Fruit fly (Drosophila melanogaster): ENCODE data around the gene RluA-2.

RluA-2 gene

dm6 chr2L:10474268-10474678 lies 2.6 kb upstream of the RluA-2 start, which contains the start of gene RluA-1 (continued):
- no peak; the same call in none of the 3 replicates for TF ChIP-seq CG16813 (GFP tag; IDR thresholded peaks at IDR 0.05; ENCODE audit: partially characterized antibody)
- TF ChIP-seq stc (GFP tag; IDR thresholded peaks at IDR 0.05): peak; percentile 100
- TF ChIP-seq CG16863 (GFP tag; optimal IDR thresholded peaks at IDR 0.05): peak; percentile 91
- TF ChIP-seq H2.0 (GFP tag; IDR thresholded peaks at IDR 0.05): peak; percentile 99
- peak; percentile 99 for TF ChIP-seq nau (GFP tag; optimal IDR thresholded peaks at IDR 0.05)
- TF ChIP-seq CG11085 (GFP tag; IDR thresholded peaks at IDR 0.05): peak; percentile 98
- TF ChIP-seq CG15514 (GFP tag; optimal IDR thresholded peaks at IDR 0.05): peak; percentile 95
- TF ChIP-seq CG8388 (GFP tag; optimal IDR thresholded peaks at IDR 0.05): peak; percentile 99
- peak; percentile 92 for TF ChIP-seq Bdp1 (GFP tag; optimal IDR thresholded peaks at IDR 0.05)
- TF ChIP-seq amos (GFP tag; IDR thresholded peaks at IDR 0.05; ENCODE audit: partially characterized antibody): peak; percentile 50
- TF ChIP-seq eve (GFP tag; optimal IDR thresholded peaks at IDR 0.05): peak in 1 of 2 experiments; percentile 96
- peak; percentile 96 for TF ChIP-seq bab2 (GFP tag; optimal IDR thresholded peaks at IDR 0.05)
- TF ChIP-seq lmd (GFP tag; IDR thresholded peaks at IDR 0.05): peak; percentile 99
- peak; percentile 94 for TF ChIP-seq CG4360 (GFP tag; IDR thresholded peaks at IDR 0.05)
- peak; percentile 100 for TF ChIP-seq az2 (GFP tag; optimal IDR thresholded peaks at IDR 0.05)
- TF ChIP-seq aop (GFP tag; IDR thresholded peaks at IDR 0.05): peak; percentile 90
- peak; percentile 98 for TF ChIP-seq Ets65A (GFP tag)
- peak; percentile 86 for TF ChIP-seq ftz-f1 (GFP tag; optimal IDR thresholded peaks at IDR 0.05)
- TF ChIP-seq CG16779 (GFP tag; IDR thresholded peaks at IDR 0.05): peak; percentile 98
- peak; percentile 84 for TF ChIP-seq shn (GFP tag; optimal IDR thresholded peaks at IDR 0.05)
- peak; percentile 98 for TF ChIP-seq CG4404 (GFP tag; IDR thresholded peaks at IDR 0.05)
- peak; percentile 99 for TF ChIP-seq sim (GFP tag; IDR thresholded peaks at IDR 0.05)
- TF ChIP-seq tup (GFP tag; optimal IDR thresholded peaks at IDR 0.05): peak; percentile 97
- peak; percentile 97 for TF ChIP-seq CG7987 (GFP tag; optimal IDR thresholded peaks at IDR 0.05)
- no peak for TF ChIP-seq Hr39 (optimal IDR thresholded peaks at IDR 0.05)
- peak; percentile 94 to 100 for TF ChIP-seq bsh (GFP tag; optimal IDR thresholded peaks at IDR 0.05)
- TF ChIP-seq Dbx (GFP tag; IDR thresholded peaks at IDR 0.05): peak; percentile 90
- TF ChIP-seq CG9797 (GFP tag; optimal IDR thresholded peaks at IDR 0.05): peak; percentile 78
- TF ChIP-seq CG12769 (tag; optimal IDR thresholded peaks at IDR 0.05): peak; percentile 98
- peak; percentile 99 for TF ChIP-seq CG6813 (GFP tag; optimal IDR thresholded peaks at IDR 0.05)
- peak; percentile 98 for TF ChIP-seq gcm2 (GFP tag; optimal IDR thresholded peaks at IDR 0.05)
- peak; percentile 94 for TF ChIP-seq cas (GFP tag; IDR thresholded peaks at IDR 0.05)
- TF ChIP-seq Hr78 (GFP tag; optimal IDR thresholded peaks at IDR 0.05): peak in 1 of 2 experiments; percentile 96
- peak; percentile 97 for TF ChIP-seq CG9437 (GFP tag; optimal IDR thresholded peaks at IDR 0.05)
- peak; percentile 99 for TF ChIP-seq HHEX (GFP tag; optimal IDR thresholded peaks at IDR 0.05)
- TF ChIP-seq grn (GFP tag; optimal IDR thresholded peaks at IDR 0.05): peak; percentile 91
- TF ChIP-seq Ada2b (GFP tag; IDR thresholded peaks at IDR 0.05): peak; percentile 96
- peak; percentile 65 for TF ChIP-seq ato (GFP tag; IDR thresholded peaks at IDR 0.05; ENCODE audit: partially characterized antibody)
- peak; percentile 52; the same call in 1 of the 2 replicates for TF ChIP-seq unc-4 (GFP tag; IDR thresholded peaks at IDR 0.05; ENCODE audit: partially characterized antibody)
- TF ChIP-seq CG10267 (tag; optimal IDR thresholded peaks at IDR 0.05): peak; percentile 97
- TF ChIP-seq CG7357 (GFP tag; IDR thresholded peaks at IDR 0.05): peak; percentile 97
- TF ChIP-seq CG33557 (GFP tag; optimal IDR thresholded peaks at IDR 0.05): peak; percentile 99
- peak; percentile 92 for TF ChIP-seq exex (tag; optimal IDR thresholded peaks at IDR 0.05)
- peak; percentile 97 for TF ChIP-seq Abd-B (GFP tag; optimal IDR thresholded peaks at IDR 0.05)
- peak; percentile 86 for TF ChIP-seq fu2 (GFP tag; optimal IDR thresholded peaks at IDR 0.05)
- peak; percentile 99 for TF ChIP-seq tap (tag; optimal IDR thresholded peaks at IDR 0.05)
- TF ChIP-seq B-H1 (GFP tag; IDR thresholded peaks at IDR 0.05): peak; percentile 99
- TF ChIP-seq tna (GFP tag; IDR thresholded peaks at IDR 0.05; ENCODE audit: partially characterized antibody): peak; percentile 76
- peak; percentile 100 for TF ChIP-seq CG13424 (tag; optimal IDR thresholded peaks at IDR 0.05)
- TF ChIP-seq da (GFP tag; optimal IDR thresholded peaks at IDR 0.05): peak; percentile 84
